Worm (Caenorhabditis elegans): Measurements from ENCODE around the gene F45E1.4.

Gene F45E1.4

ce11 chrX:7976400-7976799, 9.4 kb upstream of the F45E1.4 start, which contains the start of gene F45E1.5 (continued):
- TF ChIP-seq egl-27 (tag; optimal IDR thresholded peaks at IDR 0.05) (no peak), lim-7 (GFP tag; IDR thresholded peaks at IDR 0.05) (no peak)

DNA sequence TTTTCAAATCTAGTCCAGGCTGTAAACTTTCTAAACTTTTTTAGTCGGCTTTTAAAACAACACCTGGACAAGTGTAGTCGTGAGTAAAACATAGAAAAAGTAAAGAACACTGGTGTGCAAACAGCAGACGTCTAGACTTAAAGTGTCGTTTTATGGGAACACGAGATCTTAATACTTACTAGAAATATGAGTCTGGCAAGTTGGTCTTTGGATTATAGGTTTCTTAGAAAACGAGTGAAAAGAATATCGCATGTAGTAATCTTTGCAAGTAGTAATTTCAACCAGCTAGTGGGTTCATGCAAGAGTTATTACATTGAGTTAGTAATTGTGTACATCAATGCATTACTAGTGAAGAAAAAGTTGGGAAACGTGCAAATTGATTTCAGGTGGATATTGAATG, 8.3 kb upstream of the F45E1.4 start:
- TF ChIP-seq fkh-10 (GFP tag; optimal IDR thresholded peaks at IDR 0.05) (no peak), ZK546.5 (tag; optimal IDR thresholded peaks at IDR 0.05) (no peak), hmg-1.1 (GFP tag; IDR thresholded peaks at IDR 0.05) (no peak)

ce11 chrX:7982047-7982446, 3.7 kb upstream of the F45E1.4 start, which contains the start of gene his-71:
Gene his-71 (minus strand): TSS chrX:7982070.
- no peak for TF ChIP-seq daf-19 (GFP tag; conservative IDR thresholded peaks at IDR 0.05)
- TF ChIP-seq hlh-30 (tag; optimal IDR thresholded peaks at IDR 0.05; ENCODE audit: insufficient read depth): peak; percentile 68

ce11 chrX:7984742-7985141, 1.0 kb upstream of the F45E1.4 start:
- no peak for TF ChIP-seq zfp-2 (tag; optimal IDR thresholded peaks at IDR 0.05)
- no peak for TF ChIP-seq daf-16 (GFP tag; optimal IDR thresholded peaks at IDR 0.05)
- TF ChIP-seq daf-16 (tag; optimal IDR thresholded peaks at IDR 0.05): peak; percentile 48
- peak; percentile 37 for TF ChIP-seq dve-1 (tag; optimal IDR thresholded peaks at IDR 0.05; ENCODE audit: insufficient read depth)
- no peak for TF ChIP-seq daf-19 (GFP tag; conservative IDR thresholded peaks at IDR 0.05)
- TF ChIP-seq snpc-1.2 (GFP tag; IDR thresholded peaks at IDR 0.05): no peak
- no peak for TF ChIP-seq duxl-1 (tag; optimal IDR thresholded peaks at IDR 0.05; ENCODE audit: poor library complexity)

- TF ChIP-seq unc-130 (GFP tag; optimal IDR thresholded peaks at IDR 0.05) (no peak), daf-8 (GFP tag; IDR thresholded peaks at IDR 0.05) (no peak), egl-43 (GFP tag; IDR thresholded peaks at IDR 0.05) (no peak), ceh-44 (GFP tag; IDR thresholded peaks at IDR 0.05) (no peak), hlh-11 (tag; optimal IDR thresholded peaks at IDR 0.05) (peak; percentile 92), mep-1 (tag; optimal IDR thresholded peaks at IDR 0.05) (peak; percentile 59), snpc-4 (tag; optimal IDR thresholded peaks at IDR 0.05) (no peak), nhr-77 (tag; optimal IDR thresholded peaks at IDR 0.05) (peak; percentile 12), aly-2 (tag; optimal IDR thresholded peaks at IDR 0.05) (no peak), ceh-62 (tag; optimal IDR thresholded peaks at IDR 0.05) (no peak), snpc-1.2 (GFP tag; IDR thresholded peaks at IDR 0.05) (no peak), mes-2 (tag; optimal IDR thresholded peaks at IDR 0.05; ENCODE audit: poor library complexity, severe bottlenecking) (peak; percentile 21), mdt-29 (GFP tag; IDR thresholded peaks at IDR 0.05) (0 out of 2 replicates have a peak, but pooled peaks have one; percentile 27), F37D6.2 (tag; optimal IDR thresholded peaks at IDR 0.05) (no peak), pha-4 (GFP tag; IDR thresholded peaks at IDR 0.05) (no peak), pha-4 (tag; optimal IDR thresholded peaks at IDR 0.05) (no peak), mdl-1 (tag; optimal IDR thresholded peaks at IDR 0.05) (peak; percentile 63 to 73), tag-97 (GFP tag; IDR thresholded peaks at IDR 0.05) (no peak), nhr-25 (tag; optimal IDR thresholded peaks at IDR 0.05; ENCODE audit: borderline replicate concordance, insufficient read depth) (peak; percentile 83), lsy-2 (tag; optimal IDR thresholded peaks at IDR 0.05) (peak in 1 of 2 experiments; percentile 44), F44E2.7 (GFP tag; IDR thresholded peaks at IDR 0.05) (no peak), mxl-2 (GFP tag; conservative IDR thresholded peaks at IDR 0.05) (peak; percentile 82), R02D3.7 (tag; optimal IDR thresholded peaks at IDR 0.05) (no peak), nhr-237 (tag; optimal IDR thresholded peaks at IDR 0.05) (no peak), php-3 (GFP tag; IDR thresholded peaks at IDR 0.05) (peak; percentile 65; the same call in 1 of the 2 replicates), daf-16 (GFP tag; optimal IDR thresholded peaks at IDR 0.05) (peak in 1 of 2 experiments; percentile 58), daf-16 (tag; optimal IDR thresholded peaks at IDR 0.05) (peak; percentile 89), spr-3 (GFP tag; optimal IDR thresholded peaks at IDR 0.05) (no peak), nhr-111 (GFP tag; optimal IDR thresholded peaks at IDR 0.05) (no peak), cey-2 (tag; optimal IDR thresholded peaks at IDR 0.05; ENCODE audit: borderline replicate concordance, insufficient read depth) (no peak), nhr-41 (GFP tag; IDR thresholded peaks at IDR 0.05) (0 out of 2 replicates have a peak, but pooled peaks have one; percentile 35), ctbp-1 (GFP tag; IDR thresholded peaks at IDR 0.05) (no peak), nhr-102 (tag; optimal IDR thresholded peaks at IDR 0.05) (peak; percentile 87)
Observed at ce11 chrX:7986892-7987291, 1.1 kb downstream of the F45E1.4 start.
